Worm (Caenorhabditis elegans): ENCODE measurements around the gene T19D2.13.

ce11 chrX:3969980-3970403 is 27.8 kb upstream of the T19D2.13 start:
- peak; percentile 91 for TF ChIP-seq mep-1 (tag; optimal IDR thresholded peaks at IDR 0.05)
- no peak for TF ChIP-seq unc-62 (GFP tag; optimal IDR thresholded peaks at IDR 0.05)
- no peak for TF ChIP-seq nhr-12 (tag; optimal IDR thresholded peaks at IDR 0.05)
- TF ChIP-seq nhr-77 (tag; optimal IDR thresholded peaks at IDR 0.05) = peak; percentile 77
- TF ChIP-seq elt-3 (tag; optimal IDR thresholded peaks at IDR 0.05) = peak in 2 of 6 experiments; percentile 25 to 73
- TF ChIP-seq fkh-4 (tag; optimal IDR thresholded peaks at IDR 0.05; ENCODE audit: borderline replicate concordance) = no peak
- peak; percentile 78 for TF ChIP-seq C16A3.4 (tag; optimal IDR thresholded peaks at IDR 0.05)
- TF ChIP-seq lin-35 (GFP tag; optimal IDR thresholded peaks at IDR 0.05) = peak; percentile 43 to 78
- TF ChIP-seq jun-1 (tag; optimal IDR thresholded peaks at IDR 0.05) = peak; percentile 55
- TF ChIP-seq lin-14 (GFP tag; optimal IDR thresholded peaks at IDR 0.05) = peak; percentile 89
- peak; percentile 35 to 46 for TF ChIP-seq efl-1 (optimal IDR thresholded peaks at IDR 0.05)
- peak; percentile 7 to 95 for TF ChIP-seq efl-1 (GFP tag; optimal IDR thresholded peaks at IDR 0.05 in 1 of 2)
